Fruit fly (Drosophila melanogaster) whole organism, wandering third instar larva: Measurements from ENCODE around the gene SelG.

Experiments used
- Abd-B ChIP-seq: fragments of >200 bp; optimal IDR thresholded peaks from 2 replicates; lab custom pipeline; 2017; ENCODE audit warnings: missing biosample characterization, missing genetic modification characterization
- CG32264 ChIP-seq: fragments of 200-800 bp; sonication (Bioruptor generic); optimal IDR thresholded peaks from 2 replicates; lab custom pipeline; 2016; ENCODE audit warnings: missing biosample characterization, missing genetic modification characterization
- CG9705 ChIP-seq: fragments of 200-800 bp; sonication (Bioruptor generic); optimal IDR thresholded peaks from 2 replicates; lab custom pipeline; 2018; ENCODE audit warnings: missing biosample characterization, mild to moderate bottlenecking, missing genetic modification characterization
- Dfd ChIP-seq: fragments of >200 bp; optimal IDR thresholded peaks from 2 replicates; lab custom pipeline; 2017; ENCODE audit warnings: missing biosample characterization, missing genetic modification characterization
- GATAd ChIP-seq: sonication (Bioruptor generic); optimal IDR thresholded peaks from 2 replicates; lab custom pipeline; 2016; ENCODE audit warnings: missing biosample characterization, missing genetic modification characterization
- Hr78 ChIP-seq: fragments of >200 bp; optimal IDR thresholded peaks from 2 replicates; lab custom pipeline; 2017; ENCODE audit warnings: missing biosample characterization, missing genetic modification characterization
- OdsH ChIP-seq: fragments of 200-800 bp; sonication (Bioruptor generic); optimal IDR thresholded peaks from 2 replicates; lab custom pipeline; 2016; ENCODE audit warnings: missing biosample characterization, mild to moderate bottlenecking, missing genetic modification characterization
- Sp1 ChIP-seq: fragments of 200-800 bp; sonication (Bioruptor generic); optimal IDR thresholded peaks from 3 replicates; lab custom pipeline; 2019; ENCODE audit warnings: missing biosample characterization, mild to moderate bottlenecking, missing genetic modification characterization, moderate library complexity
- Vsx2 ChIP-seq: fragments of 200-300, 225-300 bp; sonication (Bioruptor generic); optimal IDR thresholded peaks from 2 replicates; lab custom pipeline; 2018; ENCODE audit warnings: missing biosample characterization, missing genetic modification characterization; ENCODE audit not compliant: partially characterized antibody
- br ChIP-seq: fragments of 200-800 bp; sonication (Bioruptor generic); optimal IDR thresholded peaks from 2 replicates; lab custom pipeline; 2016; ENCODE audit warnings: missing biosample characterization, missing genetic modification characterization
- h ChIP-seq: fragments of 200-800 bp; sonication (Bioruptor generic); optimal IDR thresholded peaks from 3 replicates; lab custom pipeline; 2016; ENCODE audit warnings: missing biosample characterization, mild to moderate bottlenecking, missing genetic modification characterization
- pan ChIP-seq: fragments of >200 bp; optimal IDR thresholded peaks from 2 replicates; lab custom pipeline; 2017
- psq ChIP-seq: fragments of 200-800 bp; sonication (Bioruptor generic); optimal IDR thresholded peaks from 3 replicates; lab custom pipeline; 2017; ENCODE audit warnings: missing biosample characterization, mild to moderate bottlenecking, missing genetic modification characterization, moderate library complexity

DNA sequence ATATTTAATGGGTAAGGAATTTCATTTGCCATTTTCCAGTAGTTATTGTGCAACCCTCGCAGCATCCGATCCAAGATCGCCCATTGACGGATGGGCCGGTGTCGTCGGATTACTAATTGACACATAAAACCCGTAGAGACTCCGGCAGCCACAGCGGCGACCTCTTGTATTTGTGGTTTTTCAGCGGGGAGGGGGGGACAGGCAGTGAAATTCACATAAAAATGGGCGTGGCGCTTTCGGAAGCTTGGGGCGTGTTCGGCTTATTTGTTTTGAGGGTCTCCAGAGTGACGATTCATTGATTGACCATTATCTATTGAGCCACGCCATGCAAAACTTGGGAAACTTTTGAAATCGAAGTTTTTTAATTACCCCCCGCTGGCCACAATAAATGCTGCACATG is 37.8 kb upstream of the SelG start:
- no peak for TF ChIP-seq Dfd
- TF ChIP-seq GATAd, result no peak
- no peak for TF ChIP-seq h (GFP tag; lab: Kevin White, UChicago)
- no peak for TF ChIP-seq Abd-B (GFP tag; lab: Kevin White, UChicago)
- no peak for TF ChIP-seq pan
- no peak for TF ChIP-seq CG32264 (GFP tag; lab: Kevin White, UChicago)
- no peak for TF ChIP-seq CG9705 (GFP tag; lab: Kevin White, UChicago)
- TF ChIP-seq Hr78 (GFP tag; lab: Kevin White, UChicago), result no peak
- no peak for TF ChIP-seq Vsx2
- no peak for TF ChIP-seq OdsH
- no peak for TF ChIP-seq psq
- TF ChIP-seq Sp1, result no peak
- no peak for TF ChIP-seq br (GFP tag; lab: Kevin White, UChicago)
